Worm (Caenorhabditis elegans) whole organism, early embryonic: Measurements from ENCODE around the gene nhr-154.

ENCODE experiments used
- F13C5.2 ChIP-seq: sonication (generic microtip); optimal IDR thresholded peaks from 2 replicates; lab custom pipeline; 2017; ENCODE audit warnings: mild to moderate bottlenecking, missing genetic modification characterization, inconsistent platforms, missing compliant biosample characterization
- ama-1 ChIP-seq: fragments of 150-350 bp; optimal IDR thresholded peaks from 2 replicates; lab custom pipeline; 2014
- ceh-13 ChIP-seq: fragments of 200-800 bp; sonication (Bioruptor generic); optimal IDR thresholded peaks from 2 replicates; lab custom pipeline; 2018; ENCODE audit warnings: mild to moderate bottlenecking, missing genetic modification characterization, missing compliant biosample characterization
- ets-7 ChIP-seq: sonication (generic microtip); optimal IDR thresholded peaks from 2 replicates; lab custom pipeline; 2016; ENCODE audit warnings: missing genotype, missing genetic modification characterization, missing compliant biosample characterization
- flt-1 ChIP-seq: fragments of 200-800 bp; sonication (Bioruptor generic); IDR thresholded peaks from 2 replicates; pipeline ENCODE4 v1.3.6; 2022; ENCODE audit warnings: missing genetic modification characterization, missing compliant biosample characterization
- hmbx-1 ChIP-seq: sonication (generic microtip); optimal IDR thresholded peaks from 2 replicates; lab custom pipeline; 2016; ENCODE audit warnings: mild to moderate bottlenecking, missing genetic modification characterization, missing compliant biosample characterization
- sea-1 ChIP-seq: fragments of 200-800 bp; sonication (Bioruptor generic); conservative IDR thresholded peaks from 2 replicates; pipeline ENCODE4 v1.3.6; 2022; ENCODE audit warnings: missing genetic modification characterization, missing compliant biosample characterization
- tbx-37 ChIP-seq: fragments of 200-800 bp; sonication (Bioruptor generic); conservative IDR thresholded peaks from 2 replicates; pipeline ENCODE4 v1.3.6; 2022; ENCODE audit warnings: missing genetic modification reagents, missing genetic modification characterization, missing compliant biosample characterization
- tra-4 ChIP-seq: sonication (generic microtip); optimal IDR thresholded peaks from 2 replicates; lab custom pipeline; 2017; ENCODE audit warnings: missing genetic modification characterization, missing compliant biosample characterization

- no peak for TF ChIP-seq sea-1 (GFP tag; lab: Robert Waterston, UW)
- no peak for TF ChIP-seq tra-4 (tag; lab: Kevin White, UChicago)
- no peak for TF ChIP-seq ama-1 (lab: Kevin White, UChicago)
- TF ChIP-seq tbx-37 (GFP tag; lab: Robert Waterston, UW), result no peak
- TF ChIP-seq flt-1 (GFP tag; lab: Robert Waterston, UW), result no peak
- no peak for TF ChIP-seq ets-7 (tag; lab: Kevin White, UChicago)
- no peak for TF ChIP-seq F13C5.2
- no peak for TF ChIP-seq hmbx-1 (tag; lab: Kevin White, UChicago)
- TF ChIP-seq ceh-13 (GFP tag; lab: Kevin White, UChicago), result no peak
These were observed 26.2 kb upstream of the nhr-154 start, which contains the start of gene R07B7.6 for ce11 chrV:12074886-12075285.
